Fruit fly (Drosophila melanogaster): Measurements from ENCODE around the gene CG2004.

Gene CG2004

DNA sequence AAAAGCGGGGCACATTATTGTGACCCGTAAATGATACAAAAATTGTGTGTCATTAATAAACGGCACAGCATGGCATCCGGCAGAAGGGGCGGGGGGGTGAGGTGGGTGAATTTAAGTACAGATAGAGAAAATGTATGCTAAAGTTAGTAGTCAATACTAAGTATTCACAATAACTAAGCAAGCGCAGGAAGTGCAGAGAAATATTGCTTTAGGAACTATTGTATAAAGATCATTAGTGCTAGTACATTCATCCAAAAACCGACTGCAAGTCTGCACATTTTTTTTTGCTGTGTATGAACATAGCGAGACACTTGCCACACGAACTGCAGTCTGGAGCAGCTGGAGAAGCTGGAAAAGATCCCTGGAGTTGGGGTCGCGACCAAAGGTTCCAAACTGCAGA lies 45.3 kb downstream of the CG2004 start:
- TF ChIP-seq slp2 (GFP tag; optimal IDR thresholded peaks at IDR 0.05) (no peak), CG2875 (GFP tag; optimal IDR thresholded peaks at IDR 0.05) (peak; percentile 11), Gsc (GFP tag; IDR thresholded peaks at IDR 0.05) (peak; percentile 29; the same call in 1 of the 2 replicates), phol (tag; optimal IDR thresholded peaks at IDR 0.05) (peak; percentile 31), bsh (GFP tag; optimal IDR thresholded peaks at IDR 0.05) (peak in 1 of 2 experiments; percentile 56), Hr51 (GFP tag; optimal IDR thresholded peaks at IDR 0.05) (no peak), chm (GFP tag; IDR thresholded peaks at IDR 0.05) (peak; percentile 57; the same call in 1 of the 2 replicates), CG10959 (GFP tag; IDR thresholded peaks at IDR 0.05) (peak; percentile 53), CG11504 (tag; optimal IDR thresholded peaks at IDR 0.05) (peak; percentile 0), Blimp-1 (GFP tag; optimal IDR thresholded peaks at IDR 0.05) (peak; percentile 24), CG8765 (GFP tag; IDR thresholded peaks at IDR 0.05) (peak; percentile 33; the same call in 1 of the 2 replicates), H2.0 (GFP tag; IDR thresholded peaks at IDR 0.05) (peak; percentile 4; the same call in 1 of the 2 replicates), Sry-δ (GFP tag; optimal IDR thresholded peaks at IDR 0.05) (no peak), crp (GFP tag; optimal IDR thresholded peaks at IDR 0.05) (no peak), fru (optimal IDR thresholded peaks at IDR 0.05) (no peak), crol (GFP tag; IDR thresholded peaks at IDR 0.05) (peak; percentile 39; the same call in 1 of the 2 replicates), nmo (GFP tag; optimal IDR thresholded peaks at IDR 0.05) (peak; percentile 25), CG17361 (GFP tag; IDR thresholded peaks at IDR 0.05) (0 out of 3 replicates have a peak, but pooled peaks have one; percentile 27), ssp (GFP tag; IDR thresholded peaks at IDR 0.05) (0 out of 2 replicates have a peak, but pooled peaks have one; percentile 25), oc (tag; optimal IDR thresholded peaks at IDR 0.05) (peak; percentile 16), ken (GFP tag; IDR thresholded peaks at IDR 0.05) (0 out of 3 replicates have a peak, but pooled peaks have one; percentile 46), Med (GFP tag) (peak; percentile 26), onecut (GFP tag; IDR thresholded peaks at IDR 0.05) (peak; percentile 34), Awh (GFP tag; IDR thresholded peaks at IDR 0.05) (0 out of 2 replicates have a peak, but pooled peaks have one; percentile 30), YL-1 (GFP tag; optimal IDR thresholded peaks at IDR 0.05) (no peak), CG18262 (tag; optimal IDR thresholded peaks at IDR 0.05) (peak; percentile 27), vvl (GFP tag; IDR thresholded peaks at IDR 0.05) (no peak), CG4404 (GFP tag; IDR thresholded peaks at IDR 0.05) (peak; percentile 40; the same call in 1 of the 2 replicates), ara (GFP tag; IDR thresholded peaks at IDR 0.05) (peak; percentile 54; the same call in 1 of the 2 replicates), CG4360 (GFP tag; IDR thresholded peaks at IDR 0.05) (no peak), Lpt (GFP tag; optimal IDR thresholded peaks at IDR 0.05) (no peak), row (GFP tag; IDR thresholded peaks at IDR 0.05) (peak; percentile 32; the same call in 2 of the 3 replicates), ranshi (GFP tag; IDR thresholded peaks at IDR 0.05) (peak; percentile 60; the same call in 1 of the 2 replicates), CG1603 (tag; optimal IDR thresholded peaks at IDR 0.05) (peak; percentile 31), gem (tag; optimal IDR thresholded peaks at IDR 0.05) (peak; percentile 47), Optix (GFP tag; IDR thresholded peaks at IDR 0.05) (peak; percentile 22; the same call in 1 of the 3 replicates), CG33557 (GFP tag; optimal IDR thresholded peaks at IDR 0.05) (peak; percentile 28), CG30403 (GFP tag; optimal IDR thresholded peaks at IDR 0.05) (no peak), lola (GFP tag; optimal IDR thresholded peaks at IDR 0.05) (peak in 1 of 3 experiments; percentile 44), twi (tag; optimal IDR thresholded peaks at IDR 0.05) (no peak), Trl (optimal IDR thresholded peaks at IDR 0.05) (no peak), Trl (GFP tag; optimal IDR thresholded peaks at IDR 0.05) (peak; percentile 5), sens (GFP tag) (peak; percentile 58), dmrt11E (tag; optimal IDR thresholded peaks at IDR 0.05) (peak; percentile 56), dmrt99B (tag; optimal IDR thresholded peaks at IDR 0.05) (no peak), sens-2 (GFP tag; IDR thresholded peaks at IDR 0.05) (peak; percentile 14; the same call in 1 of the 2 replicates), CG31441 (GFP tag; IDR thresholded peaks at IDR 0.05) (0 out of 2 replicates have a peak, but pooled peaks have one; percentile 16), Ssrp (tag; optimal IDR thresholded peaks at IDR 0.05) (peak; percentile 6), prd (optimal IDR thresholded peaks at IDR 0.05) (no peak), prd (GFP tag; IDR thresholded peaks at IDR 0.05) (peak; percentile 42; the same call in 1 of the 3 replicates), zfh1 (GFP tag; IDR thresholded peaks at IDR 0.05) (peak; percentile 59; the same call in 2 of the 3 replicates)

All from whole organism, embryonic.